Worm (Caenorhabditis elegans) whole organism, L4 larva: ENCODE measurements around the gene ZK1240.9.

ENCODE experiments used
- D1046.2 ChIP-seq: fragments of 200-800 bp; sonication (Bioruptor generic); IDR thresholded peaks from 2 replicates; pipeline ENCODE4 v1.3.6; 2022; ENCODE audit warnings: missing genetic modification characterization, missing compliant biosample characterization
- F10B5.3 ChIP-seq: sonication (generic microtip); optimal IDR thresholded peaks from 2 replicates; lab custom pipeline; 2016; ENCODE audit warnings: mild to moderate bottlenecking, missing genetic modification characterization, missing compliant biosample characterization
- F26F4.8 ChIP-seq: fragments of 200-800 bp; sonication (Bioruptor generic); conservative IDR thresholded peaks from 2 replicates; pipeline ENCODE4 v1.3.6; 2022; ENCODE audit warnings: missing genetic modification characterization, missing compliant biosample characterization
- F49E8.2 ChIP-seq: sonication (generic microtip); optimal IDR thresholded peaks from 2 replicates; lab custom pipeline; 2016; ENCODE audit warnings: missing compliant biosample characterization, mild to moderate bottlenecking, missing genetic modification characterization, borderline replicate concordance
- T20F7.1 ChIP-seq: fragments of 200-800 bp; sonication (Bioruptor generic); optimal IDR thresholded peaks from 2 replicates; lab custom pipeline; 2018; ENCODE audit warnings: mild to moderate bottlenecking, missing genetic modification characterization, missing compliant biosample characterization
- T26A8.4 ChIP-seq: fragments of 200-800 bp; sonication (Bioruptor generic); IDR thresholded peaks from 2 replicates; pipeline ENCODE4 v1.3.6; 2022; ENCODE audit warnings: missing genetic modification characterization, missing compliant biosample characterization
- Y48G9A.11 ChIP-seq: fragments of 200-800 bp; sonication (Bioruptor generic); IDR thresholded peaks from 2 replicates; pipeline ENCODE4 v1.3.6; 2022; ENCODE audit warnings: missing genetic modification reagents, missing genetic modification characterization, missing compliant biosample characterization
- Y5F2A.4 ChIP-seq: fragments of 200-800 bp; sonication (Bioruptor generic); optimal IDR thresholded peaks from 2 replicates; lab custom pipeline; 2018; ENCODE audit warnings: mild to moderate bottlenecking, missing genetic modification characterization, missing compliant biosample characterization
- ZK337.2 ChIP-seq: fragments of 200-800 bp; sonication (Bioruptor generic); IDR thresholded peaks from 2 replicates; pipeline ENCODE4 v1.3.6; 2022; ENCODE audit warnings: missing genetic modification reagents, missing genetic modification characterization, missing compliant biosample characterization
- aly-2 ChIP-seq: sonication (generic microtip); optimal IDR thresholded peaks from 2 replicates; lab custom pipeline; 2018; ENCODE audit warnings: missing biosample characterization, missing genetic modification characterization
- ama-1 ChIP-seq: fragments of 150-350 bp; optimal IDR thresholded peaks from 2 replicates; lab custom pipeline; 2014; ENCODE audit warnings: inconsistent platforms, mixed read lengths
- arid-1 ChIP-seq: fragments of 200-800 bp; sonication (Bioruptor generic); conservative IDR thresholded peaks from 2 replicates; pipeline ENCODE4 v1.3.6; 2022; ENCODE audit warnings: missing genetic modification reagents, missing genetic modification characterization, missing compliant biosample characterization
- ceh-32 ChIP-seq: sonication (generic microtip); optimal IDR thresholded peaks from 2 replicates; lab custom pipeline; 2016; ENCODE audit warnings: mild to moderate bottlenecking, missing genetic modification characterization, missing compliant biosample characterization; ENCODE audit not compliant: poor library complexity
- ceh-44 ChIP-seq: fragments of 200-800 bp; sonication (Bioruptor generic); IDR thresholded peaks from 2 replicates; pipeline ENCODE4 v1.3.6; 2022; ENCODE audit warnings: missing genetic modification reagents, missing genetic modification characterization, missing compliant biosample characterization
- ceh-62 ChIP-seq: sonication (generic microtip); optimal IDR thresholded peaks from 2 replicates; lab custom pipeline; 2017; ENCODE audit warnings: missing biosample characterization, missing genetic modification characterization
- ceh-82 ChIP-seq: sonication (generic microtip); optimal IDR thresholded peaks from 2 replicates; lab custom pipeline; 2017; ENCODE audit warnings: missing biosample characterization, missing genetic modification characterization
- ctbp-1 ChIP-seq: fragments of 200-800 bp; sonication (Bioruptor generic); IDR thresholded peaks from 2 replicates; pipeline ENCODE4 v1.3.6; 2022; ENCODE audit warnings: missing genetic modification reagents, missing genetic modification characterization, missing compliant biosample characterization
- daf-12 ChIP-seq: fragments of 150-350 bp; optimal IDR thresholded peaks from 2 replicates; lab custom pipeline; 2014; ENCODE audit warnings: missing biosample characterization, missing genetic modification reagents, missing genetic modification characterization
- daf-19 ChIP-seq: fragments of 200-800 bp; sonication (Bioruptor generic); conservative IDR thresholded peaks from 2 replicates; pipeline ENCODE4 v1.3.6; 2022; ENCODE audit warnings: missing genetic modification characterization, missing compliant biosample characterization
- dmd-6 ChIP-seq: fragments of 200-800 bp; sonication (Bioruptor generic); IDR thresholded peaks from 2 replicates; pipeline ENCODE4 v1.3.6; 2022; ENCODE audit warnings: missing genetic modification reagents, missing genetic modification characterization, missing compliant biosample characterization
- dmd-9 ChIP-seq: fragments of 200-800 bp; sonication (Bioruptor generic); IDR thresholded peaks from 2 replicates; pipeline ENCODE4 v1.3.6; 2022; ENCODE audit warnings: missing genetic modification reagents, missing genetic modification characterization, missing compliant biosample characterization
- hif-1 ChIP-seq, 2 experiments: sonication (generic microtip); optimal IDR thresholded peaks; 2 replicates each; lab custom pipeline; 2016 to 2017; ENCODE audit warnings: missing compliant biosample characterization in 2 of 2, missing genetic modification characterization in 2 of 2, missing genetic modification reagents in 2 of 2, missing genotype in 2 of 2, mild to moderate bottlenecking in 1 of 2
- hmg-1.1 ChIP-seq: fragments of 200-800 bp; sonication (Bioruptor generic); IDR thresholded peaks from 2 replicates; pipeline ENCODE4 v1.3.6; 2022; ENCODE audit warnings: missing genetic modification reagents, missing genetic modification characterization, missing compliant biosample characterization
- lin-13 ChIP-seq: fragments of 150-350 bp; optimal IDR thresholded peaks from 2 replicates; lab custom pipeline; 2014; ENCODE audit warnings: missing biosample characterization, missing genetic modification reagents, missing genetic modification characterization
- lin-29 ChIP-seq: fragments of 200-800 bp; sonication (Bioruptor generic); IDR thresholded peaks from 2 replicates; pipeline ENCODE4 v1.3.6; 2022; ENCODE audit warnings: missing genetic modification reagents, missing genetic modification characterization, missing compliant biosample characterization
- lir-3 ChIP-seq: sonication (generic microtip); optimal IDR thresholded peaks from 2 replicates; lab custom pipeline; 2016; ENCODE audit warnings: mild to moderate bottlenecking, missing genetic modification characterization, missing compliant biosample characterization
- lsy-2 ChIP-seq, 2 experiments: fragments of 150-350 bp in 1 of 2; sonication (generic microtip) in 1 of 2; optimal IDR thresholded peaks; 2 replicates each; lab custom pipeline; 2014 to 2017; ENCODE audit warnings: missing biosample characterization in 2 of 2, missing genetic modification characterization in 2 of 2
- mep-1 ChIP-seq: fragments of 150-350 bp; sonication (generic microtip); optimal IDR thresholded peaks from 3 replicates; lab custom pipeline; 2014; ENCODE audit warnings: missing biosample characterization, missing genetic modification characterization
- nhr-102 ChIP-seq: sonication (generic microtip); optimal IDR thresholded peaks from 2 replicates; lab custom pipeline; 2016; ENCODE audit warnings: mild to moderate bottlenecking, missing genetic modification characterization, moderate library complexity, missing compliant biosample characterization
- nhr-11 ChIP-seq: fragments of 150-350 bp; optimal IDR thresholded peaks from 2 replicates; lab custom pipeline; 2014; ENCODE audit warnings: missing biosample characterization, missing genetic modification characterization
- nhr-237 ChIP-seq: sonication (generic microtip); optimal IDR thresholded peaks from 2 replicates; lab custom pipeline; 2017; ENCODE audit warnings: missing biosample characterization, missing genetic modification characterization
- nhr-28 ChIP-seq: fragments of 150-350 bp; optimal IDR thresholded peaks from 2 replicates; lab custom pipeline; 2014; ENCODE audit warnings: missing biosample characterization, missing genetic modification characterization
- nhr-41 ChIP-seq: fragments of 200-800 bp; sonication (Bioruptor generic); IDR thresholded peaks from 2 replicates; pipeline ENCODE4 v1.3.6; 2022; ENCODE audit warnings: missing genetic modification reagents, missing genetic modification characterization, missing compliant biosample characterization
- nhr-42 ChIP-seq: fragments of 200-800 bp; sonication (Bioruptor generic); IDR thresholded peaks from 2 replicates; pipeline ENCODE4 v1.3.6; 2022; ENCODE audit warnings: missing genetic modification characterization, missing compliant biosample characterization
- nhr-76 ChIP-seq: fragments of 150-350 bp; optimal IDR thresholded peaks from 2 replicates; lab custom pipeline; 2014; ENCODE audit warnings: missing biosample characterization, missing genetic modification characterization
- rbr-2 ChIP-seq: sonication (generic microtip); optimal IDR thresholded peaks from 2 replicates; lab custom pipeline; 2016; ENCODE audit warnings: missing genotype, missing genetic modification characterization, missing compliant biosample characterization
- sdz-12 ChIP-seq: fragments of 200-800 bp; sonication (Bioruptor generic); optimal IDR thresholded peaks from 2 replicates; lab custom pipeline; 2018; ENCODE audit warnings: mild to moderate bottlenecking, missing genetic modification characterization, missing compliant biosample characterization
- set-16 ChIP-seq: fragments of 200-800 bp; sonication (Bioruptor generic); IDR thresholded peaks from 2 replicates; pipeline ENCODE4 v1.3.6; 2022; ENCODE audit warnings: missing genetic modification reagents, missing genetic modification characterization, missing compliant biosample characterization
- spr-3 ChIP-seq: fragments of 200-800 bp; sonication (Bioruptor generic); optimal IDR thresholded peaks from 2 replicates; lab custom pipeline; 2018; ENCODE audit warnings: mild to moderate bottlenecking, missing genetic modification characterization, missing compliant biosample characterization
- unc-39 ChIP-seq: sonication (generic microtip); optimal IDR thresholded peaks from 2 replicates; lab custom pipeline; 2017; ENCODE audit warnings: missing biosample characterization, missing genetic modification characterization
- zip-11 ChIP-seq: fragments of 200-800 bp; sonication (Bioruptor generic); IDR thresholded peaks from 2 replicates; pipeline ENCODE4 v1.3.6; 2022; ENCODE audit warnings: missing genetic modification characterization, missing compliant biosample characterization

Gene ZK1240.9

ce11 chrII:2346672-2347071 is 28.7 kb downstream of the ZK1240.9 start, which contains the start of gene F43C11.4:
TSS of gene F43C11.4 (plus strand) at chrII:2346972.
- TF ChIP-seq nhr-76 (tag; lab: Kevin White, UChicago) (no peak), nhr-11 (tag; lab: Kevin White, UChicago) (no peak), F49E8.2 (no peak), arid-1 (no peak), ctbp-1 (GFP tag; lab: Robert Waterston, UW) (no peak), T26A8.4 (GFP tag; lab: Robert Waterston, UW) (no peak), rbr-2 (no peak), nhr-42 (GFP tag; lab: Robert Waterston, UW) (no peak), nhr-102 (no peak), hmg-1.1 (no peak), hif-1 (tag; optimal IDR thresholded peaks at IDR 0.05; lab: Kevin White, UChicago) (no peak), ceh-82 (tag; lab: Kevin White, UChicago) (no peak), lir-3 (tag; lab: Kevin White, UChicago) (no peak), daf-12 (tag; lab: Kevin White, UChicago) (no peak), ceh-62 (tag; lab: Kevin White, UChicago) (no peak), F26F4.8 (GFP tag; lab: Robert Waterston, UW) (no peak)

ce11 chrII:2352546-2352945 is 34.6 kb downstream of the ZK1240.9 start, which contains the start of gene F43C11.10:
TSS of gene F43C11.10 (minus strand) at chrII:2352646.
- TF ChIP-seq F10B5.3 (tag; lab: Kevin White, UChicago): no peak
- TF ChIP-seq nhr-41 (GFP tag; lab: Robert Waterston, UW): no peak
- TF ChIP-seq Y48G9A.11 (GFP tag; lab: Robert Waterston, UW): no peak
- TF ChIP-seq dmd-9: no peak
- TF ChIP-seq Y5F2A.4 (GFP tag; lab: Kevin White, UChicago): no peak
- no peak for TF ChIP-seq ama-1 (lab: Kevin White, UChicago)
- TF ChIP-seq unc-39 (tag; lab: Kevin White, UChicago): no peak
- TF ChIP-seq lsy-2 (tag; optimal IDR thresholded peaks at IDR 0.05; lab: Kevin White, UChicago): no peak
- TF ChIP-seq spr-3 (GFP tag; lab: Kevin White, UChicago): no peak
- no peak for TF ChIP-seq ceh-32 (tag; lab: Kevin White, UChicago)
- no peak for TF ChIP-seq dmd-6 (GFP tag; lab: Robert Waterston, UW)
- TF ChIP-seq D1046.2 (GFP tag; lab: Robert Waterston, UW): no peak
- TF ChIP-seq sdz-12: no peak

ce11 chrII:2353012-2353411 is 35.0 kb downstream of the ZK1240.9 start, which contains the start of gene F43C11.3:
TSS of gene F43C11.3 (plus strand) at chrII:2353312.
- TF ChIP-seq nhr-28 (tag; lab: Kevin White, UChicago): peak; percentile 43
- TF ChIP-seq daf-19 (GFP tag; lab: Robert Waterston, UW): no peak
- no peak for TF ChIP-seq ceh-82 (tag; lab: Kevin White, UChicago)
- no peak for TF ChIP-seq T26A8.4 (GFP tag; lab: Robert Waterston, UW)

DNA sequence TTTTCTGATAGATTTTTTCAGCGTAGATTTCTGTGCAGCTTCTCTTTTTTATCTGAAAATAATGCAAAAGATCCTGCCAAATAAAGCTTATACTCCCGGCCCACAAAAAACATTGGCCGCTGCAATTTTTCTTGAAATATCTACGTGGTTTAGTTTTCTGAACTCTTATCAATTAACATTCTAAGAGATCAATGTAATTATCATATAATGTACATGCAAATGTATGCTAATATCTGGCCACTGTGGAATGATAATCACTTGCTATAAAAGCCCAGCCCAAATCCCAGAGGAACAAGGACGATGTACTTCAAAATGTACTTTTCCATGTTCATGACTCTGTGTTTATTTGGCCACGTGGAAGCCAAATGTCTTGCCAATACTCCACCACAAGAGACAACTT is 36.5 kb downstream of the ZK1240.9 start, which contains the start of gene F43C11.2:
Gene F43C11.2, plus strand, starts transcription at position 301 of the 400 bp plus-strand sequence.
- TF ChIP-seq sdz-12 (no peak), lin-13 (no peak), set-16 (GFP tag; lab: Robert Waterston, UW) (no peak), D1046.2 (GFP tag; lab: Robert Waterston, UW) (no peak), lsy-2 (tag; optimal IDR thresholded peaks at IDR 0.05; lab: Kevin White, UChicago) (no peak), aly-2 (tag; lab: Kevin White, UChicago) (no peak), ceh-44 (GFP tag; lab: Robert Waterston, UW) (no peak), lin-29 (GFP tag; lab: Robert Waterston, UW) (no peak), T20F7.1 (GFP tag; lab: Kevin White, UChicago) (no peak), nhr-237 (tag; lab: Kevin White, UChicago) (no peak), zip-11 (GFP tag; lab: Robert Waterston, UW) (no peak), mep-1 (tag; lab: Kevin White, UChicago) (no peak), ceh-82 (tag; lab: Kevin White, UChicago) (no peak), ZK337.2 (no peak), daf-19 (GFP tag; lab: Robert Waterston, UW) (no peak), Y5F2A.4 (GFP tag; lab: Kevin White, UChicago) (no peak)
